Worm (Caenorhabditis elegans) whole organism, L4/young adult: ENCODE data around the gene srx-34.

Experiments
- W03F9.2 ChIP-seq: fragments of 150-350 bp; optimal IDR thresholded peaks from 2 replicates; lab custom pipeline; 2014; ENCODE audit warnings: missing biosample characterization, missing genetic modification characterization
- dao-5 ChIP-seq: sonication (generic microtip); optimal IDR thresholded peaks from 2 replicates; lab custom pipeline; 2016; ENCODE audit warnings: missing genotype, missing genetic modification characterization, moderate library complexity, missing compliant biosample characterization

ce11 chrV:7132248-7132647 is 12.2 kb upstream of the srx-34 start, which contains the start of gene sre-10:
- TF ChIP-seq dao-5 (tag; lab: Kevin White, UChicago) (no peak), W03F9.2 (tag; lab: Kevin White, UChicago) (no peak)
